Worm (Caenorhabditis elegans): ENCODE data around the gene mtl-1.

DNA sequence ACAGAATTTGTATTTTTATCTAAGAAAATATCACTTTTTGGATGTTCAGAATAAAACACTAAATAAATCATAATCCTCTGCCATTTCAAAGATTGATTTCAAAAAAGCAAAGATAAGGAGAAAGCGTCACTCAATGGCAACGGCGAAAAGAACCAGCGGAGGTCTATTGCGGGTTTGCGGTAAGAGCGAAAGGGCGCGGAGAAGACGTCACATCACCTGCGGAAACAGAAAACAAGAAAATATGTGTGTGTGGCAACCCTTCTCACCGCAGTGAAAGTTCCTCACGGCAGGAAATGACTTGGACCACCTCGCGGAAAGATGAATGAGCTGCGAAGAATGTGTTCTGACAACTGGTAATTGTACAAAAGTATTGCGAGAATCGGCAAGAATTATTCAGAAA, 8.2 kb upstream of the mtl-1 start:
- no peak for TF ChIP-seq ets-7 (tag; optimal IDR thresholded peaks at IDR 0.05)
- no peak for TF ChIP-seq tra-4 (tag; optimal IDR thresholded peaks at IDR 0.05)
- TF ChIP-seq ceh-36 (tag; optimal IDR thresholded peaks at IDR 0.05): no peak
- TF ChIP-seq hmg-4 (GFP tag; optimal IDR thresholded peaks at IDR 0.05): no peak
- no peak for TF ChIP-seq ama-1 (optimal IDR thresholded peaks at IDR 0.05)
- no peak for TF ChIP-seq hmbx-1 (tag; optimal IDR thresholded peaks at IDR 0.05)
- no peak for TF ChIP-seq sea-1 (GFP tag; conservative IDR thresholded peaks at IDR 0.05)
- no peak for TF ChIP-seq B0310.2 (tag; optimal IDR thresholded peaks at IDR 0.05)
- no peak for TF ChIP-seq F13C5.2 (tag; optimal IDR thresholded peaks at IDR 0.05)
- no peak for TF ChIP-seq scrt-1 (GFP tag; IDR thresholded peaks at IDR 0.05)
- no peak for TF ChIP-seq tbx-37 (GFP tag; conservative IDR thresholded peaks at IDR 0.05)
- no peak for TF ChIP-seq ceh-13 (GFP tag; optimal IDR thresholded peaks at IDR 0.05)

Measured in whole organism, early embryonic.